Fruit fly (Drosophila melanogaster) whole organism, adult: ENCODE results near the gene ZAP3.

Source experiments
- CG11617 ChIP-seq: fragments of 200-800 bp; sonication (Bioruptor generic); optimal IDR thresholded peaks from 2 replicates; lab custom pipeline; 2017; ENCODE audit warnings: mild to moderate bottlenecking, missing biosample characterization, missing genetic modification reagents, missing genetic modification characterization
- CG12768 ChIP-seq: fragments of 200-800 bp; sonication (Bioruptor generic); optimal IDR thresholded peaks from 2 replicates; lab custom pipeline; 2017; ENCODE audit warnings: missing biosample characterization, missing genetic modification characterization, mild to moderate bottlenecking, moderate library complexity, missing genetic modification reagents
- CG14711 ChIP-seq: fragments of 200-800 bp; sonication (Bioruptor generic); optimal IDR thresholded peaks from 2 replicates; lab custom pipeline; 2018; ENCODE audit warnings: missing biosample characterization, mild to moderate bottlenecking, missing genetic modification characterization, moderate library complexity
- CG1620 ChIP-seq: fragments of 200-800 bp; sonication (Bioruptor generic); optimal IDR thresholded peaks from 2 replicates; lab custom pipeline; 2016; ENCODE audit warnings: missing biosample characterization, missing genetic modification characterization
- CG33017 ChIP-seq: fragments of 200-800 bp; sonication (Bioruptor generic); optimal IDR thresholded peaks from 2 replicates; lab custom pipeline; 2018; ENCODE audit warnings: missing biosample characterization, mild to moderate bottlenecking, missing genetic modification characterization, moderate library complexity
- CG5204 ChIP-seq: fragments of 200-800 bp; sonication (Bioruptor generic); optimal IDR thresholded peaks from 2 replicates; lab custom pipeline; 2016; ENCODE audit warnings: missing biosample characterization, missing genetic modification characterization
- CG7045 ChIP-seq: fragments of 200-800 bp; sonication (Bioruptor generic); optimal IDR thresholded peaks from 2 replicates; lab custom pipeline; 2017; ENCODE audit warnings: missing biosample characterization, mild to moderate bottlenecking, missing genetic modification characterization
- Clk ChIP-seq: fragments of 200-800 bp; sonication (Bioruptor generic); optimal IDR thresholded peaks from 2 replicates; lab custom pipeline; 2017; ENCODE audit warnings: missing biosample characterization, missing genetic modification characterization
- Crg-1 ChIP-seq: fragments of 200-800 bp; sonication (Bioruptor generic); optimal IDR thresholded peaks from 2 replicates; lab custom pipeline; 2016; ENCODE audit warnings: missing biosample characterization, missing genetic modification characterization
- Hr96 ChIP-seq: fragments of 200-800 bp; sonication (Bioruptor generic); optimal IDR thresholded peaks from 2 replicates; lab custom pipeline; 2016; ENCODE audit warnings: missing biosample characterization, missing genetic modification characterization
- Mnt ChIP-seq: fragments of 200-800 bp; sonication (Bioruptor generic); optimal IDR thresholded peaks from 2 replicates; lab custom pipeline; 2016; ENCODE audit warnings: missing biosample characterization, mild to moderate bottlenecking, missing genetic modification characterization
- bab1 ChIP-seq: fragments of 200-800 bp; sonication (Bioruptor generic); optimal IDR thresholded peaks from 3 replicates; lab custom pipeline; 2019; ENCODE audit warnings: missing biosample characterization, mild to moderate bottlenecking, missing genetic modification characterization, moderate library complexity
- cic ChIP-seq: fragments of 200-800 bp; sonication (Bioruptor generic); optimal IDR thresholded peaks from 2 replicates; lab custom pipeline; 2017; ENCODE audit warnings: missing biosample characterization, mild to moderate bottlenecking, missing genetic modification characterization, moderate library complexity
- cnc ChIP-seq, 2 experiments: fragments of >200 bp; optimal IDR thresholded peaks; 2 replicates each; lab custom pipeline; 2017
- kay ChIP-seq: fragments of 200-800 bp; sonication (Bioruptor generic); peaks from one replicate; lab custom pipeline; 2016; ENCODE audit warnings: missing biosample characterization, missing genetic modification characterization, borderline replicate concordance
- ovo ChIP-seq: fragments of 200-800 bp; sonication (Bioruptor generic); optimal IDR thresholded peaks from 2 replicates; lab custom pipeline; 2016; ENCODE audit warnings: missing biosample characterization, missing genetic modification characterization
- tj ChIP-seq: fragments of 200-800 bp; sonication (Bioruptor generic); optimal IDR thresholded peaks from 3 replicates; lab custom pipeline; 2017; ENCODE audit warnings: missing biosample characterization, mild to moderate bottlenecking, missing genetic modification characterization, moderate library complexity
- toe ChIP-seq: fragments of 200-800 bp; sonication (Bioruptor generic); optimal IDR thresholded peaks from 2 replicates; lab custom pipeline; 2016; ENCODE audit warnings: missing biosample characterization, missing genetic modification characterization

ZAP3 gene

DNA sequence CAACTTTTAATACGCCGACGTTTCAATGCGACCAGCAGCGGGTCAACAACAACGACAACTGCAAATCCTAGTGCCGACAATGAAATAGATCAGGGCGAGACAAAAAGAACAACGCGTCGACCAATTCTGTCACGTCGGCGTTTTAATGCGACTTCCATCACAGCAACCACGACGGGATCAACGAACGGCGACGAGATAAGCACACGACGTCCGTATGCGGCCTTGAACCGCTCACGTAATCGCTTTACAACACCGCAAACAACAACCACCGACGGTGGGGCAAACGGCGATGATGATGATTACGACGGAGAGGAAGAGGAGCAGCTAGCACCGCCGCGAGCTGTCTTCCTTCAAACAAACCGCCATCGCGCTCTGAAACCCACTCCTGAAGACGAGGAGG lies 42.8 kb downstream of the ZAP3 start:
- TF ChIP-seq tj = peak; percentile 63
- no peak for TF ChIP-seq Clk (GFP tag; lab: Kevin White, UChicago)

DNA sequence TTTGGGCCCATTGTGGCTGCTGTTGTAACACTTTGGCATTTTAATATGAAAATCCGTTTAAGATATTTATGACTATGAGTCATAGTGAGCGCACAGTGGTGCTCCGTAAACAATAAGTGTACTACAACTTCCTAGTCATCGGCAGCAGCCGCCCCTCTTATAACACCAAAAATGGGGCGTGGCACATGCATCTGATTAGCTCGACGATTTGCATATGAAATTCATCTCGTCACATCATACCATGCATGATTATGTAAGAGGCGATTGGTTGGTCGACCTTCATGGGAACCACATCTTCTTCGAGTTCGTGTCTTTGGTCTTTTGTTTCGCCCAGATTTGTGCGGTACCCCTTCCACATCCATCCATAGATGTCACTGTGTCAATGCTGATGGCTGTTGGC lies 52.6 kb downstream of the ZAP3 start:
- TF ChIP-seq ovo (GFP tag; lab: Kevin White, UChicago) = no peak
- TF ChIP-seq Crg-1 (GFP tag; lab: Kevin White, UChicago) = no peak
- TF ChIP-seq tj = no peak
- no peak for TF ChIP-seq Clk (GFP tag; lab: Kevin White, UChicago)
- no peak for TF ChIP-seq cic
- TF ChIP-seq Hr96 (GFP tag; lab: Kevin White, UChicago) = no peak
- TF ChIP-seq CG33017 (tag; lab: Kevin White, UChicago) = no peak
- TF ChIP-seq CG5204 (GFP tag; lab: Kevin White, UChicago) = no peak
- TF ChIP-seq CG11617 (GFP tag; lab: Kevin White, UChicago) = no peak
- no peak for TF ChIP-seq toe
- no peak for TF ChIP-seq CG14711 (tag; lab: Kevin White, UChicago)
- TF ChIP-seq CG12768 (GFP tag; lab: Kevin White, UChicago) = no peak
- no peak for TF ChIP-seq CG7045 (GFP tag; lab: Kevin White, UChicago)
- TF ChIP-seq CG1620 (GFP tag; lab: Kevin White, UChicago) = no peak
- TF ChIP-seq kay (GFP tag; lab: Kevin White, UChicago) = no peak
- no peak for TF ChIP-seq cnc (optimal IDR thresholded peaks at IDR 0.05; lab: Kevin White, UChicago)
- no peak for TF ChIP-seq Mnt (GFP tag; lab: Kevin White, UChicago)
- no peak for TF ChIP-seq bab1
